Worm (Caenorhabditis elegans): ENCODE data around the gene C08B11.9.

The C08B11.9 gene

ce11 chrII:8008334-8008733, 29.6 kb downstream of the C08B11.9 start, which contains the start of gene glna-2:
glna-2 (plus strand) TSS chrII:8008634.
- TF ChIP-seq pqm-1 (tag; optimal IDR thresholded peaks at IDR 0.05) (no peak), hmg-11 (tag; optimal IDR thresholded peaks at IDR 0.05) (no peak), unc-39 (tag; optimal IDR thresholded peaks at IDR 0.05) (no peak), ceh-28 (tag; optimal IDR thresholded peaks at IDR 0.05) (no peak), egl-27 (tag; optimal IDR thresholded peaks at IDR 0.05) (no peak), eor-1 (tag; optimal IDR thresholded peaks at IDR 0.05) (no peak), ztf-4 (tag; optimal IDR thresholded peaks at IDR 0.05) (no peak), elt-1 (tag; optimal IDR thresholded peaks at IDR 0.05) (no peak), ceh-82 (tag; optimal IDR thresholded peaks at IDR 0.05) (no peak), nhr-43 (tag; optimal IDR thresholded peaks at IDR 0.05; ENCODE audit: poor library complexity, severe bottlenecking) (no peak), lsy-12 (tag; optimal IDR thresholded peaks at IDR 0.05) (no peak), lin-15B (tag; optimal IDR thresholded peaks at IDR 0.05) (no peak), skn-1 (tag; optimal IDR thresholded peaks at IDR 0.05) (no peak), nhr-28 (tag; optimal IDR thresholded peaks at IDR 0.05) (no peak)

- TF ChIP-seq daf-12 (tag; optimal IDR thresholded peaks at IDR 0.05): no peak
- TF ChIP-seq lin-15B (tag; optimal IDR thresholded peaks at IDR 0.05): no peak
- TF ChIP-seq mml-1 (tag; optimal IDR thresholded peaks at IDR 0.05): no peak
- TF ChIP-seq unc-39 (tag; optimal IDR thresholded peaks at IDR 0.05): no peak
- no peak for TF ChIP-seq egl-5 (tag; optimal IDR thresholded peaks at IDR 0.05)
- TF ChIP-seq nhr-67 (tag; optimal IDR thresholded peaks at IDR 0.05): no peak
- TF ChIP-seq unc-62 (GFP tag; optimal IDR thresholded peaks at IDR 0.05): no peak
- peak; percentile 3 for TF ChIP-seq elt-2 (tag; optimal IDR thresholded peaks at IDR 0.05)
- no peak for TF ChIP-seq nhr-25 (tag; optimal IDR thresholded peaks at IDR 0.05)
- peak; percentile 67 for TF ChIP-seq pqm-1 (tag; optimal IDR thresholded peaks at IDR 0.05)
Measured at ce11 chrII:8006962-8007361, 31.0 kb downstream of the C08B11.9 start.

DNA sequence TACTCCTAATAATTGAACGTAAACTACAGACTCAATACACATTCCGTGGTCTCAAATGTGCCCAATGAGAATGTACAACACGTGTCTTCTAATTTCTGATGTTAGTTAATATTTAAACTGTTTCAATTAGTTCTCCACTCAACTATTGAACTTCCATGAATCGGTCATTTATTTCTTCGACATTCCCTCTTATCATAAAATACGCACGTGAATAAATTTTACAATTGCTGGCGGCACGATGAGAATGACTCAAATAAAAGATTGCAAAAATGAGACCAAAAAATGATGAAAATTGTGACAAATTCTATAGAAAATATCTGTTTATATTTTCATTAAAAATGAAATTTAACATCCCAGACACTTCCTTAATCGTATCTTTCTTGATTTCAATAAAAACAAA, 33.2 kb downstream of the C08B11.9 start:
- TF ChIP-seq nhr-77 (tag; optimal IDR thresholded peaks at IDR 0.05) (no peak), pqm-1 (tag; optimal IDR thresholded peaks at IDR 0.05) (peak; percentile 70), elt-2 (tag; optimal IDR thresholded peaks at IDR 0.05) (peak; percentile 27), zag-1 (tag; optimal IDR thresholded peaks at IDR 0.05) (no peak), sea-2 (GFP tag; optimal IDR thresholded peaks at IDR 0.05) (no peak), eor-1 (tag; optimal IDR thresholded peaks at IDR 0.05) (no peak)

DNA sequence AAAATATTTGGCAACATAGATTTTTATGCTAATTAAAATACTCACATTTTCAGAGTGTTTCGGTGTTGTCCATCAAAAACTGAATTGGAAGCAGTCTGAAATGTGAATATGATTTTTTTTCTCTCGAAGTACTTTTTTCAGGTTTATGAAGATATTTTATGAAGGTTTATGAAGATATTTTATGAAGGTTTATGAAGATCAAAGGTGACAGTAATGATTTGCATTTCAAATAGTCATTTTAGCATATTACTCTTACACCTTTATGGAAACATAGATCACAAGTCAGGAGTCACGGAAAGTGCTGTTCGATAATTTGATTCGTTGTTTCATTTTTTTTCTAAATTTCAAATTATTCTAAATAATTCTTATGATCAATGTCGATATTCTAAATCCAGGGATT, 33.8 kb downstream of the C08B11.9 start, which contains the start of gene pgp-11:
Gene pgp-11, minus strand, starts transcription at position 101 of the 400 bp plus-strand sequence.
- TF ChIP-seq nhr-12 (tag; optimal IDR thresholded peaks at IDR 0.05) (no peak), daf-12 (tag; optimal IDR thresholded peaks at IDR 0.05) (no peak), elt-3 (tag; optimal IDR thresholded peaks at IDR 0.05) (no peak), unc-39 (tag; optimal IDR thresholded peaks at IDR 0.05) (no peak), elt-2 (tag; optimal IDR thresholded peaks at IDR 0.05) (no peak), lin-15B (tag; optimal IDR thresholded peaks at IDR 0.05) (no peak), fos-1 (tag; optimal IDR thresholded peaks at IDR 0.05) (no peak), nhr-25 (tag; optimal IDR thresholded peaks at IDR 0.05) (no peak), mml-1 (tag; optimal IDR thresholded peaks at IDR 0.05) (no peak), ZK546.5 (tag; optimal IDR thresholded peaks at IDR 0.05) (no peak)

ce11 chrII:8001428-8001827, 36.5 kb downstream of the C08B11.9 start:
- TF ChIP-seq nhr-237 (tag; optimal IDR thresholded peaks at IDR 0.05): no peak
- TF ChIP-seq hmg-11 (tag; optimal IDR thresholded peaks at IDR 0.05): no peak
- no peak for TF ChIP-seq nhr-77 (tag; optimal IDR thresholded peaks at IDR 0.05)
- no peak for TF ChIP-seq unc-62 (GFP tag; optimal IDR thresholded peaks at IDR 0.05)
- TF ChIP-seq ztf-4 (tag; optimal IDR thresholded peaks at IDR 0.05): no peak
- TF ChIP-seq pqm-1 (tag; optimal IDR thresholded peaks at IDR 0.05): peak; percentile 75
- no peak for TF ChIP-seq ceh-9 (tag; optimal IDR thresholded peaks at IDR 0.05)
- TF ChIP-seq ama-1 (optimal IDR thresholded peaks at IDR 0.05): no peak
- no peak for TF ChIP-seq eor-1 (tag; optimal IDR thresholded peaks at IDR 0.05)
- no peak for TF ChIP-seq jun-1 (tag; optimal IDR thresholded peaks at IDR 0.05)
- TF ChIP-seq ztf-11 (tag; optimal IDR thresholded peaks at IDR 0.05): no peak
- no peak for TF ChIP-seq nhr-28 (tag; optimal IDR thresholded peaks at IDR 0.05)
- TF ChIP-seq daf-12 (tag; optimal IDR thresholded peaks at IDR 0.05): no peak
- no peak for TF ChIP-seq egl-27 (tag; optimal IDR thresholded peaks at IDR 0.05)
- no peak for TF ChIP-seq nhr-43 (tag; optimal IDR thresholded peaks at IDR 0.05; ENCODE audit: poor library complexity, severe bottlenecking)
- TF ChIP-seq pha-4 (tag; optimal IDR thresholded peaks at IDR 0.05): peak; percentile 13
- no peak for TF ChIP-seq snpc-4 (tag; optimal IDR thresholded peaks at IDR 0.05)
- no peak for TF ChIP-seq R02D3.7 (tag; optimal IDR thresholded peaks at IDR 0.05)
- TF ChIP-seq ceh-82 (tag; optimal IDR thresholded peaks at IDR 0.05): no peak
- TF ChIP-seq elt-2 (tag; optimal IDR thresholded peaks at IDR 0.05): peak; percentile 86
- TF ChIP-seq sea-2 (GFP tag; optimal IDR thresholded peaks at IDR 0.05): no peak
